Worm (Caenorhabditis elegans) whole organism, late embryonic: ENCODE results near the gene unc-33.

Experiments used
- ceh-22 ChIP-seq: sonication (generic microtip); optimal IDR thresholded peaks from 2 replicates; lab custom pipeline; 2017; ENCODE audit warnings: missing biosample characterization, missing genetic modification characterization
- nhr-11 ChIP-seq: fragments of 150-350 bp; optimal IDR thresholded peaks from 2 replicates; lab custom pipeline; 2014; ENCODE audit warnings: missing biosample characterization, missing genetic modification characterization

ce11 chrIV:3523419-3523818, 6.7 kb downstream of the unc-33 start:
- TF ChIP-seq ceh-22 (tag; lab: Kevin White, UChicago) (no peak), nhr-11 (tag; lab: Kevin White, UChicago) (no peak)
